Worm (Caenorhabditis elegans) whole organism, L3 larva: ENCODE results near the gene F18E9.8.

Source experiments
- R02D3.7 ChIP-seq: fragments of 150-350 bp; optimal IDR thresholded peaks from 2 replicates; lab custom pipeline; 2014; ENCODE audit warnings: missing biosample characterization, missing genetic modification characterization
- ZK546.5 ChIP-seq: sonication (generic microtip); optimal IDR thresholded peaks from 2 replicates; lab custom pipeline; 2017; ENCODE audit warnings: missing biosample characterization, missing genetic modification characterization
- ama-1 ChIP-seq: fragments of 150-350 bp; optimal IDR thresholded peaks from 2 replicates; lab custom pipeline; 2018
- egl-27 ChIP-seq: sonication (generic microtip); optimal IDR thresholded peaks from 4 replicates; lab custom pipeline; 2017; ENCODE audit warnings: missing biosample characterization, missing genetic modification reagents, missing genetic modification characterization
- elt-2 ChIP-seq: sonication (generic microtip); optimal IDR thresholded peaks from 2 replicates; lab custom pipeline; 2016; ENCODE audit warnings: missing genetic modification reagents, mild to moderate bottlenecking, missing genetic modification characterization, missing compliant biosample characterization
- fkh-10 ChIP-seq: sonication (generic microtip); optimal IDR thresholded peaks from 2 replicates; lab custom pipeline; 2017; ENCODE audit warnings: missing biosample characterization, missing genetic modification reagents, missing genetic modification characterization
- hmg-11 ChIP-seq: sonication (generic microtip); optimal IDR thresholded peaks from 2 replicates; lab custom pipeline; 2016; ENCODE audit warnings: missing genetic modification characterization, missing compliant biosample characterization
- mdl-1 ChIP-seq: fragments of 150-350 bp; optimal IDR thresholded peaks from 2 replicates; lab custom pipeline; 2014; ENCODE audit warnings: missing biosample characterization, missing genetic modification characterization
- nhr-12 ChIP-seq: fragments of 150-350 bp; optimal IDR thresholded peaks from 2 replicates; lab custom pipeline; 2014; ENCODE audit warnings: missing biosample characterization, missing genetic modification characterization
- skn-1 ChIP-seq: fragments of 150-350 bp; optimal IDR thresholded peaks from 2 replicates; lab custom pipeline; 2014; ENCODE audit warnings: missing biosample characterization, missing genetic modification characterization
- snpc-4 ChIP-seq: fragments of 150-350 bp; optimal IDR thresholded peaks from 2 replicates; lab custom pipeline; 2014; ENCODE audit warnings: missing biosample characterization, missing genetic modification characterization
- unc-62 ChIP-seq: fragments of 150-350 bp; sonication (generic microtip); optimal IDR thresholded peaks from 4 replicates; lab custom pipeline; 2014; ENCODE audit warnings: missing biosample characterization, missing genetic modification reagents, missing genetic modification characterization
- zag-1 ChIP-seq: fragments of 150-350 bp; optimal IDR thresholded peaks from 2 replicates; lab custom pipeline; 2014; ENCODE audit warnings: missing biosample characterization, missing genetic modification characterization
- ztf-11 ChIP-seq: fragments of 150-350 bp; optimal IDR thresholded peaks from 2 replicates; lab custom pipeline; 2014; ENCODE audit warnings: missing biosample characterization, missing genetic modification characterization

DNA sequence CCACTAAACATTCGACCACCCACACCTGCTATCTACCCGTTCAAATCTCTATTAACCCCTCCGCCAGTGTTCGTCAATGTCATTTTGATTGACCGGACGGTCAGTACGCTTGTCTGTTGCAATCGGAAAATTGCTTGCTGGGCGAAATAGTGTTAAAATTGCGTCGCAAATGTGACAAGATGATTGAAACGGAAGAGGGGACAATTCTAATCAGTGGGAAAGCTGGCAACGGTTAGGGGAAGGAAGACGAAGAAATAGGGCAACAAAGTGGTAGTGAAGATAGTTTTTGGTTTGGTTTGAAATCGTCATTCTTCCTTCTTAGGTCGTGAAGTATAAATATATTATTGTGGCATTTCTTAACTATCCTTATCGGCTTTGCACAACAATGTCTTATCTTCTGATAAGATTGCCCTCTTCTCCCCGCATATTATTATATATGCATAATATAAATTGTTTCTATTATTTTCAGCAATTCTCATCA, 12.9 kb downstream of the F18E9.8 start:
- TF ChIP-seq egl-27 (tag; lab: Kevin White, UChicago): no peak
- peak; percentile 7 for TF ChIP-seq unc-62 (GFP tag; lab: Kevin White, UChicago)
- TF ChIP-seq elt-2: peak; percentile 88
- no peak for TF ChIP-seq hmg-11 (tag; lab: Kevin White, UChicago)
- no peak for TF ChIP-seq nhr-12 (tag; lab: Kevin White, UChicago)
- no peak for TF ChIP-seq ama-1
- no peak for TF ChIP-seq ztf-11 (tag; lab: Kevin White, UChicago)
- TF ChIP-seq skn-1 (tag; lab: Kevin White, UChicago): no peak
- no peak for TF ChIP-seq fkh-10
- no peak for TF ChIP-seq snpc-4 (tag; lab: Kevin White, UChicago)
- TF ChIP-seq ZK546.5: no peak
- no peak for TF ChIP-seq zag-1 (tag; lab: Kevin White, UChicago)
- TF ChIP-seq R02D3.7 (tag; lab: Kevin White, UChicago): no peak
- no peak for TF ChIP-seq mdl-1 (tag; lab: Kevin White, UChicago)
